Fruit fly (Drosophila melanogaster): ENCODE data around the gene Reps.

The Reps gene

dm6 chr2L:11073947-11074346 lies 32.5 kb downstream of the Reps start:
- TF ChIP-seq h (GFP tag; optimal IDR thresholded peaks at IDR 0.05) (peak; percentile 6), rgr (GFP tag; optimal IDR thresholded peaks at IDR 0.05) (peak; percentile 24), br (GFP tag; optimal IDR thresholded peaks at IDR 0.05) (peak; percentile 9), usp (GFP tag; optimal IDR thresholded peaks at IDR 0.05) (no peak), ey (GFP tag; optimal IDR thresholded peaks at IDR 0.05) (peak; percentile 34), foxo (GFP tag; optimal IDR thresholded peaks at IDR 0.05) (peak in 1 of 2 experiments; percentile 6), Sp1 (GFP tag; optimal IDR thresholded peaks at IDR 0.05) (peak; percentile 42), Hr83 (GFP tag; optimal IDR thresholded peaks at IDR 0.05; ENCODE audit: poor library complexity, severe bottlenecking) (no peak), OdsH (GFP tag; optimal IDR thresholded peaks at IDR 0.05) (peak; percentile 32)

dm6 chr2L:11072880-11073279 lies 33.6 kb downstream of the Reps start:
- no peak for TF ChIP-seq woc (GFP tag; optimal IDR thresholded peaks at IDR 0.05)

DNA sequence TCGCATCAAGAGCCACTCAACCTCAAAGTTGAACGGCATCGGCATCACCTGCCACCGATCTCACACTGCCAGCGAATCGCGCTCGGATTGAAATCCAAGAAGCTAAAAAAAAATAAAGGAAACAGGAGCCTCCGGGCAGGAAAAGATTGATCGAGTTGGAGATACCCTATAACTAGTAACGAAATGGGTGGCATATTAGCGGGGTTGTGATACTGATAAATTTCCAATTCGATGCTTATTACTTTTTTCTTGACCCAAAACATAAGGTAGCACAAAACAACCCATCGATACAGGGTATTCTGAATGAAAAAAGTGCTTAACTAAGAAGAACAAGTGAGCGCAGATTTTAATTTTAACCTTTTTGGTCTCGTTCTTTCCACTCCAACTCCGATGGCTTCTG lies 34.2 kb downstream of the Reps start:
- peak in 1 of 2 experiments; percentile 75 for TF ChIP-seq foxo (GFP tag; optimal IDR thresholded peaks at IDR 0.05)
- TF ChIP-seq usp (GFP tag; optimal IDR thresholded peaks at IDR 0.05): no peak
- TF ChIP-seq dmrt93B (GFP tag; optimal IDR thresholded peaks at IDR 0.05): peak; percentile 48
- TF ChIP-seq lola (GFP tag; optimal IDR thresholded peaks at IDR 0.05): no peak
- TF ChIP-seq jim (GFP tag; optimal IDR thresholded peaks at IDR 0.05): no peak
- no peak for TF ChIP-seq Hr78 (GFP tag; optimal IDR thresholded peaks at IDR 0.05)
- TF ChIP-seq sage (GFP tag; optimal IDR thresholded peaks at IDR 0.05): peak; percentile 47
- TF ChIP-seq Rel (GFP tag; optimal IDR thresholded peaks at IDR 0.05): no peak
- TF ChIP-seq Rel (tag; optimal IDR thresholded peaks at IDR 0.05): no peak
- TF ChIP-seq Myc (optimal IDR thresholded peaks at IDR 0.05): no peak
- TF ChIP-seq CG32264 (GFP tag; optimal IDR thresholded peaks at IDR 0.05): no peak
- peak; percentile 79 for TF ChIP-seq fru (GFP tag; optimal IDR thresholded peaks at IDR 0.05)
- TF ChIP-seq CrebA (GFP tag; optimal IDR thresholded peaks at IDR 0.05; ENCODE audit: borderline replicate concordance): peak; percentile 20
- TF ChIP-seq OdsH (GFP tag; optimal IDR thresholded peaks at IDR 0.05): peak; percentile 70
- no peak for TF ChIP-seq GATAd (GFP tag; optimal IDR thresholded peaks at IDR 0.05)
- no peak for TF ChIP-seq Hr83 (GFP tag; optimal IDR thresholded peaks at IDR 0.05; ENCODE audit: poor library complexity, severe bottlenecking)
- TF ChIP-seq br (GFP tag; optimal IDR thresholded peaks at IDR 0.05): peak; percentile 80
- TF ChIP-seq tai (GFP tag; optimal IDR thresholded peaks at IDR 0.05): no peak
- no peak for TF ChIP-seq Mio (GFP tag; optimal IDR thresholded peaks at IDR 0.05)
- no peak for TF ChIP-seq Jra (GFP tag; optimal IDR thresholded peaks at IDR 0.05)
- no peak for TF ChIP-seq sv (GFP tag; optimal IDR thresholded peaks at IDR 0.05)
- TF ChIP-seq woc (GFP tag; optimal IDR thresholded peaks at IDR 0.05): peak; percentile 88
- no peak for TF ChIP-seq Vsx2 (GFP tag; optimal IDR thresholded peaks at IDR 0.05; ENCODE audit: partially characterized antibody)
- TF ChIP-seq h (GFP tag; optimal IDR thresholded peaks at IDR 0.05): peak; percentile 85
- no peak for TF ChIP-seq CG9705 (GFP tag; optimal IDR thresholded peaks at IDR 0.05)
- no peak for TF ChIP-seq pan (optimal IDR thresholded peaks at IDR 0.05)
- TF ChIP-seq rgr (GFP tag; optimal IDR thresholded peaks at IDR 0.05): peak; percentile 73
- TF ChIP-seq brk (GFP tag; optimal IDR thresholded peaks at IDR 0.05): no peak
- no peak for TF ChIP-seq dl (GFP tag; optimal IDR thresholded peaks at IDR 0.05; ENCODE audit: insufficient read depth in 1 of 2, partially characterized antibody in 2 of 2)
- no peak for TF ChIP-seq Dfd (GFP tag; optimal IDR thresholded peaks at IDR 0.05)
- no peak for TF ChIP-seq Dif (GFP tag; optimal IDR thresholded peaks at IDR 0.05; ENCODE audit: partially characterized antibody)
- peak; percentile 65 for TF ChIP-seq HLH106 (tag; optimal IDR thresholded peaks at IDR 0.05)
- no peak for TF ChIP-seq Abd-B (GFP tag; optimal IDR thresholded peaks at IDR 0.05)
- peak; percentile 84 for TF ChIP-seq ey (GFP tag; optimal IDR thresholded peaks at IDR 0.05)
- TF ChIP-seq Sp1 (GFP tag; optimal IDR thresholded peaks at IDR 0.05): peak; percentile 69
- TF ChIP-seq N (GFP tag; optimal IDR thresholded peaks at IDR 0.05): no peak
- TF ChIP-seq dsf (GFP tag; optimal IDR thresholded peaks at IDR 0.05; ENCODE audit: borderline replicate concordance): no peak
- TF ChIP-seq psq (GFP tag; optimal IDR thresholded peaks at IDR 0.05): peak; percentile 74
- TF ChIP-seq Hnf4 (GFP tag; optimal IDR thresholded peaks at IDR 0.05): peak; percentile 64

Measured in whole organism, wandering third instar larva.